Worm (Caenorhabditis elegans) whole organism, L2 larva: ENCODE data around the gene nspb-4.

Experiments
- C34F6.9 ChIP-seq: fragments of 150-350 bp; optimal IDR thresholded peaks from 2 replicates; lab custom pipeline; 2014; ENCODE audit warnings: missing biosample characterization, missing genetic modification characterization
- ama-1 ChIP-seq: fragments of 150-350 bp; optimal IDR thresholded peaks from 2 replicates; lab custom pipeline; 2018; ENCODE audit warnings: inconsistent platforms
- lin-39 ChIP-seq: fragments of 150-350 bp; optimal IDR thresholded peaks from 2 replicates; lab custom pipeline; 2014; ENCODE audit warnings: missing biosample characterization, missing genetic modification reagents, missing genetic modification characterization
- lsy-2 ChIP-seq, 2 experiments: fragments of 150-350 bp in 1 of 2; sonication (generic microtip) in 1 of 2; optimal IDR thresholded peaks; 2 replicates each; lab custom pipeline; 2014 to 2017; ENCODE audit warnings: missing biosample characterization in 2 of 2, missing genetic modification characterization in 2 of 2
- nhr-12 ChIP-seq: fragments of 150-350 bp; optimal IDR thresholded peaks from 2 replicates; lab custom pipeline; 2014; ENCODE audit warnings: missing biosample characterization, missing genetic modification characterization
- nhr-25 ChIP-seq: fragments of 150-350 bp; sonication (generic microtip); optimal IDR thresholded peaks from 3 replicates; lab custom pipeline; 2014; ENCODE audit warnings: missing biosample characterization, missing genetic modification characterization
- nhr-77 ChIP-seq: fragments of 150-350 bp; optimal IDR thresholded peaks from 2 replicates; lab custom pipeline; 2014; ENCODE audit warnings: missing biosample characterization, missing genetic modification characterization
- skn-1 ChIP-seq: sonication (generic microtip); optimal IDR thresholded peaks from 2 replicates; lab custom pipeline; 2017; ENCODE audit warnings: missing biosample characterization, missing genetic modification characterization
- snpc-4 ChIP-seq: fragments of 150-350 bp; optimal IDR thresholded peaks from 2 replicates; lab custom pipeline; 2014; ENCODE audit warnings: missing biosample characterization, missing genetic modification characterization
- ztf-11 ChIP-seq: sonication (generic microtip); optimal IDR thresholded peaks from 2 replicates; lab custom pipeline; 2017; ENCODE audit warnings: missing biosample characterization, missing genetic modification characterization

DNA sequence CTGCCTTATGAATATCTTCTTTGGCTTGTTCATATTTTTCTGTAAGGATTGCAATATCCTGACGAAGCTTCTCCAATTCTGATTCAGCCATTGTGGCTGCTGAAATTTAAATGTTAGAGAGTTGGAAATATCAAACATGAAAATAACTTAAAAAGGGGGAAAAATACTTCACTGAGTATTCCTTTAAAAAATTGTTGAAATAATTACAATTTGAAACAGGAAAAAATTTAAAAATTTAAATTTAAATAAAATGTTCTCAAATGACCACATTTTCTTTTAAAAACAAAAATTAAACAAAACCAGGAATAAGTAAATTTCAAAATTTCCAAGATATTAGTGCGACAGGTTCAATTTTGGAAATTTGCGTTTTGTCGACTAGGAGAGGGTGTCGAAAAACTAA, 25.8 kb upstream of the nspb-4 start, which contains the start of gene bicd-1:
- TF ChIP-seq snpc-4 (tag; lab: Kevin White, UChicago) = no peak
- no peak for TF ChIP-seq nhr-77 (tag; lab: Kevin White, UChicago)
- TF ChIP-seq lsy-2 (tag; optimal IDR thresholded peaks at IDR 0.05; lab: Kevin White, UChicago) = no peak
- no peak for TF ChIP-seq ztf-11
- no peak for TF ChIP-seq nhr-12
- TF ChIP-seq lin-39 (tag; lab: Kevin White, UChicago) = no peak
- no peak for TF ChIP-seq skn-1 (tag; lab: Kevin White, UChicago)
- TF ChIP-seq nhr-25 (tag; lab: Kevin White, UChicago) = no peak
- no peak for TF ChIP-seq C34F6.9
- no peak for TF ChIP-seq ama-1
